Worm (Caenorhabditis elegans) whole organism, early embryonic: ENCODE measurements around the gene clec-63.

Experiments used
- B0310.2 ChIP-seq: sonication (generic microtip); optimal IDR thresholded peaks from 2 replicates; lab custom pipeline; 2016; ENCODE audit warnings: mild to moderate bottlenecking, missing genetic modification characterization, missing compliant biosample characterization
- F13C5.2 ChIP-seq: sonication (generic microtip); optimal IDR thresholded peaks from 2 replicates; lab custom pipeline; 2017; ENCODE audit warnings: mild to moderate bottlenecking, missing genetic modification characterization, inconsistent platforms, missing compliant biosample characterization
- aly-1 ChIP-seq: sonication (generic microtip); optimal IDR thresholded peaks from 2 replicates; lab custom pipeline; 2016; ENCODE audit warnings: missing genetic modification characterization, missing compliant biosample characterization
- ama-1 ChIP-seq: fragments of 150-350 bp; optimal IDR thresholded peaks from 2 replicates; lab custom pipeline; 2014
- ceh-13 ChIP-seq: fragments of 200-800 bp; sonication (Bioruptor generic); optimal IDR thresholded peaks from 2 replicates; lab custom pipeline; 2018; ENCODE audit warnings: mild to moderate bottlenecking, missing genetic modification characterization, missing compliant biosample characterization
- ceh-36 ChIP-seq: sonication (generic microtip); optimal IDR thresholded peaks from 2 replicates; lab custom pipeline; 2016; ENCODE audit warnings: missing genetic modification characterization, inconsistent platforms, missing compliant biosample characterization
- ets-7 ChIP-seq: sonication (generic microtip); optimal IDR thresholded peaks from 2 replicates; lab custom pipeline; 2016; ENCODE audit warnings: missing genotype, missing genetic modification characterization, missing compliant biosample characterization
- flt-1 ChIP-seq: fragments of 200-800 bp; sonication (Bioruptor generic); IDR thresholded peaks from 2 replicates; pipeline ENCODE4 v1.3.6; 2022; ENCODE audit warnings: missing genetic modification characterization, missing compliant biosample characterization
- hmbx-1 ChIP-seq: sonication (generic microtip); optimal IDR thresholded peaks from 2 replicates; lab custom pipeline; 2016; ENCODE audit warnings: mild to moderate bottlenecking, missing genetic modification characterization, missing compliant biosample characterization
- hmg-4 ChIP-seq: fragments of 200-800 bp; sonication (Bioruptor generic); optimal IDR thresholded peaks from 2 replicates; lab custom pipeline; 2018; ENCODE audit warnings: mild to moderate bottlenecking, missing genetic modification characterization, missing compliant biosample characterization
- hnd-1 ChIP-seq: sonication (generic microtip); optimal IDR thresholded peaks from 2 replicates; lab custom pipeline; 2016; ENCODE audit warnings: missing genetic modification characterization, missing compliant biosample characterization
- pes-1 ChIP-seq: fragments of 200-800 bp; sonication (Bioruptor generic); IDR thresholded peaks from 2 replicates; pipeline ENCODE4 v1.3.6; 2022; ENCODE audit warnings: missing genetic modification reagents, missing genetic modification characterization, missing compliant biosample characterization
- scrt-1 ChIP-seq: fragments of 200-800 bp; sonication (Bioruptor generic); IDR thresholded peaks from 2 replicates; pipeline ENCODE4 v1.3.6; 2022; ENCODE audit warnings: missing genetic modification characterization, missing compliant biosample characterization
- sea-1 ChIP-seq: fragments of 200-800 bp; sonication (Bioruptor generic); conservative IDR thresholded peaks from 2 replicates; pipeline ENCODE4 v1.3.6; 2022; ENCODE audit warnings: missing genetic modification characterization, missing compliant biosample characterization
- tbx-11 ChIP-seq: fragments of 200-800 bp; sonication (Bioruptor generic); IDR thresholded peaks from 2 replicates; pipeline ENCODE4 v1.3.6; 2022; ENCODE audit warnings: missing genetic modification characterization, missing compliant biosample characterization
- tbx-37 ChIP-seq: fragments of 200-800 bp; sonication (Bioruptor generic); conservative IDR thresholded peaks from 2 replicates; pipeline ENCODE4 v1.3.6; 2022; ENCODE audit warnings: missing genetic modification reagents, missing genetic modification characterization, missing compliant biosample characterization
- tra-4 ChIP-seq: sonication (generic microtip); optimal IDR thresholded peaks from 2 replicates; lab custom pipeline; 2017; ENCODE audit warnings: missing genetic modification characterization, missing compliant biosample characterization

clec-63 gene

DNA sequence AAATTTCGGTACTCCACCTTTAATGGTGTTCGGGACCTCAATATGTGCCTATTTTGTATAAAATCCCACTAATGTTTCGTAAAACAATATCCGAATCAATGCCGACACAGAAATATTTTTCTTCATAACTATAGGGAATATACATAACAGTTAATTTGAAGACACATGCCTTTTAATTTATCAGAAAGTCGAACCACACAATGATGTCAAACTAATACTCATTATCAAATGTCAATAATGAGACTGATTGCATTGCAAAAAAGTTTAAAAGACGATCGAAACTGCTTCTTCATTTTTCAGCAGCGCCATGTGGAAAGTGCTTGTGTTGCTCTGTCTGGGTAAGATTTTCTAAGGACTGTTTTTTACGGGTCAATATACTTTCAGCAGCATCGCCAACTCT, 5.6 kb downstream of the clec-63 start, which contains the start of gene clec-65:
Gene clec-65 (plus strand): TSS at position 301 of the 400 bp plus-strand sequence.
- no peak for TF ChIP-seq hmg-4 (GFP tag; lab: Kevin White, UChicago)
- TF ChIP-seq tbx-11, result no peak
- TF ChIP-seq tbx-37 (GFP tag; lab: Robert Waterston, UW), result no peak
- no peak for TF ChIP-seq pes-1 (GFP tag; lab: Robert Waterston, UW)
- TF ChIP-seq ceh-36 (tag; lab: Kevin White, UChicago), result no peak
- TF ChIP-seq scrt-1 (GFP tag; lab: Robert Waterston, UW), result no peak
- no peak for TF ChIP-seq hmbx-1
- TF ChIP-seq sea-1, result no peak
- TF ChIP-seq tra-4 (tag; lab: Kevin White, UChicago), result no peak
- no peak for TF ChIP-seq hnd-1 (tag; lab: Kevin White, UChicago)
- TF ChIP-seq F13C5.2 (tag; lab: Kevin White, UChicago), result no peak
- TF ChIP-seq ceh-13 (GFP tag; lab: Kevin White, UChicago), result no peak
- no peak for TF ChIP-seq aly-1 (tag; lab: Kevin White, UChicago)
- TF ChIP-seq B0310.2 (tag; lab: Kevin White, UChicago), result no peak
- no peak for TF ChIP-seq ama-1 (lab: Kevin White, UChicago)
- no peak for TF ChIP-seq ets-7 (tag; lab: Kevin White, UChicago)
- TF ChIP-seq flt-1 (GFP tag; lab: Robert Waterston, UW), result no peak

DNA sequence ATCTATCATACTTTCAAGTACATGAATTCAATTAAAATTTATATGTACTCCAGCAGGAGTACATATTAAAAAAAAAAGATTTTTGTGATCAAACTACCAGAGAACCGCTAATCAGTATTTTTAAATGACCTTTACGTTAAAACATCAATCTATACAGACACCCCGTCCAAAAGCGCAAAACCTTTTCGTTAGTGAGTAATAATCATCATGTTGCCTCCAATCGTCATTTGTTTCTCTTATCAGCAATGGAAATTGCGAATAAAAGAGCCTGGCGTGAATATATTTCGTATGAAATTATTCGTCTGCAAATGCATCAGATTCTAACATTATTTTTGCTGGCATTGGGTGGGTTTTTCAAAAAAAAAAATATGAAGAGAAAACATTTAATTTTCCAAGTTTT, 8.7 kb downstream of the clec-63 start, which contains the start of gene clec-66:
Gene clec-66 (plus strand): TSS at position 225 of the 400 bp plus-strand sequence.
- no peak for TF ChIP-seq ets-7 (tag; lab: Kevin White, UChicago)
- no peak for TF ChIP-seq tbx-37 (GFP tag; lab: Robert Waterston, UW)
- no peak for TF ChIP-seq tra-4 (tag; lab: Kevin White, UChicago)
- no peak for TF ChIP-seq hnd-1 (tag; lab: Kevin White, UChicago)
- no peak for TF ChIP-seq B0310.2 (tag; lab: Kevin White, UChicago)
- no peak for TF ChIP-seq pes-1 (GFP tag; lab: Robert Waterston, UW)
- TF ChIP-seq sea-1, result no peak
- no peak for TF ChIP-seq hmg-4 (GFP tag; lab: Kevin White, UChicago)
- TF ChIP-seq ceh-13 (GFP tag; lab: Kevin White, UChicago), result no peak
- no peak for TF ChIP-seq tbx-11
- TF ChIP-seq scrt-1 (GFP tag; lab: Robert Waterston, UW), result no peak

ce11 chrII:12907070-12907469, 11.6 kb downstream of the clec-63 start, which contains the start of gene nspb-11:
TSS of gene nspb-11 (plus strand) at chrII:12907370.
- TF ChIP-seq ceh-36 (tag; lab: Kevin White, UChicago) (no peak), F13C5.2 (tag; lab: Kevin White, UChicago) (no peak), scrt-1 (GFP tag; lab: Robert Waterston, UW) (no peak), hnd-1 (tag; lab: Kevin White, UChicago) (no peak), tra-4 (tag; lab: Kevin White, UChicago) (no peak), pes-1 (GFP tag; lab: Robert Waterston, UW) (no peak), ets-7 (tag; lab: Kevin White, UChicago) (no peak), tbx-11 (no peak), aly-1 (tag; lab: Kevin White, UChicago) (no peak), hmg-4 (GFP tag; lab: Kevin White, UChicago) (no peak), ama-1 (lab: Kevin White, UChicago) (no peak), B0310.2 (tag; lab: Kevin White, UChicago) (no peak), hmbx-1 (no peak), ceh-13 (GFP tag; lab: Kevin White, UChicago) (no peak), sea-1 (no peak)

DNA sequence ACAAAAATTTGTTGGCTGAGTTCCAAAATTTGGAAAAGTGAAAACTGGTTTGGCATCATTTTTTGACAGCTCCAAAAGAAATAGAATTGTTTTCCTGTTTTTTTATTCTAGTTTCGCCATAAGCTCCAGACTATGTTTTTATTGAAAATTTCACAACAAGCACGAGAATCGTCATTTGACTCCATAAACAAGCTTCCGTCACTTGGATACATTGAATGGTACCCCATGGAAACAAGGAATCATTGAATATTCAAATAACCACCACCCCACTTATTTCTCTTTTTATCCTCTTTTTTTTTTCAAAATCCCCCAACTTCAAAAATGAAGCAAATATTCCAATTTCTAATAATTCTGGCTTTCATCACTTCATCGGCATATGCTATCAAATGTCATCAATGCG, 13.3 kb downstream of the clec-63 start, which contains the start of gene ddn-2:
Gene ddn-2 (plus strand): TSS at position 301 of the 400 bp plus-strand sequence.
- TF ChIP-seq hnd-1 (tag; lab: Kevin White, UChicago) (no peak), hmg-4 (GFP tag; lab: Kevin White, UChicago) (no peak), tra-4 (tag; lab: Kevin White, UChicago) (no peak), tbx-11 (no peak), ets-7 (tag; lab: Kevin White, UChicago) (no peak), ceh-13 (GFP tag; lab: Kevin White, UChicago) (no peak), pes-1 (GFP tag; lab: Robert Waterston, UW) (no peak), sea-1 (no peak), ceh-36 (tag; lab: Kevin White, UChicago) (no peak), F13C5.2 (tag; lab: Kevin White, UChicago) (no peak), B0310.2 (tag; lab: Kevin White, UChicago) (no peak), tbx-37 (GFP tag; lab: Robert Waterston, UW) (no peak), flt-1 (GFP tag; lab: Robert Waterston, UW) (no peak)

DNA sequence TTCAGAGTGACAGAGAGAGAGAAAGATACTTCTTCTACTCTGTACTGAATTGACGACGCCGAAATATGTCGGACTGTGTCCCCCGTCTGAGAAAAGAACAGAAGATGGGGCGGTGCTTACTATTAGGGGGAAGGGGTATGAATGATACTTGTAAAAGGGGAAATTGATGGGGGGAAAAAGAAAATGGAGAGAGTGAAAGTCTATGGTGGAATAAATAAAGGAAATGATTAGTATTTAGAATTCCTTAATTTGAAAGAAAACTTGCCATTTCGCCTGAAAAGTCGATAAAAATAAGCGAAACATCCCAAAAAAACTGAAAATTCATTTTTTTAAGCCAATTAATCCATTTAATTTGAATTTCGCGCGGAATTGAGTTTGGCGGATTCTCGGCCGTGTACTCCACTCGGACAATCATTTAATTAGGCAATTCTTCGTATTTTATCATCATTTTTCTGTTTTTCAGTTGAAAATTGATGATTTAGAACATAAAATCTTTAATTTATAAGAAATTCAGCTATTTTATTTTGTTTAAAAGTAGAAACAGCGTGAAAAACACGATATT, 19.2 kb downstream of the clec-63 start, which contains the start of gene F35C5.12:
Gene F35C5.12 (minus strand): TSS at position 51 of the 562 bp plus-strand sequence.
- no peak for TF ChIP-seq ama-1 (lab: Kevin White, UChicago)
- no peak for TF ChIP-seq pes-1 (GFP tag; lab: Robert Waterston, UW)
- no peak for TF ChIP-seq F13C5.2 (tag; lab: Kevin White, UChicago)
- TF ChIP-seq tbx-11, result no peak
- TF ChIP-seq tra-4 (tag; lab: Kevin White, UChicago), result no peak
- no peak for TF ChIP-seq ceh-36 (tag; lab: Kevin White, UChicago)
- no peak for TF ChIP-seq scrt-1 (GFP tag; lab: Robert Waterston, UW)
- no peak for TF ChIP-seq hmg-4 (GFP tag; lab: Kevin White, UChicago)
- TF ChIP-seq tbx-37 (GFP tag; lab: Robert Waterston, UW), result no peak
- TF ChIP-seq flt-1 (GFP tag; lab: Robert Waterston, UW), result no peak
- no peak for TF ChIP-seq B0310.2 (tag; lab: Kevin White, UChicago)
- no peak for TF ChIP-seq ets-7 (tag; lab: Kevin White, UChicago)
- no peak for TF ChIP-seq aly-1 (tag; lab: Kevin White, UChicago)
- no peak for TF ChIP-seq ceh-13 (GFP tag; lab: Kevin White, UChicago)
- TF ChIP-seq hmbx-1, result no peak
- no peak for TF ChIP-seq hnd-1 (tag; lab: Kevin White, UChicago)

DNA sequence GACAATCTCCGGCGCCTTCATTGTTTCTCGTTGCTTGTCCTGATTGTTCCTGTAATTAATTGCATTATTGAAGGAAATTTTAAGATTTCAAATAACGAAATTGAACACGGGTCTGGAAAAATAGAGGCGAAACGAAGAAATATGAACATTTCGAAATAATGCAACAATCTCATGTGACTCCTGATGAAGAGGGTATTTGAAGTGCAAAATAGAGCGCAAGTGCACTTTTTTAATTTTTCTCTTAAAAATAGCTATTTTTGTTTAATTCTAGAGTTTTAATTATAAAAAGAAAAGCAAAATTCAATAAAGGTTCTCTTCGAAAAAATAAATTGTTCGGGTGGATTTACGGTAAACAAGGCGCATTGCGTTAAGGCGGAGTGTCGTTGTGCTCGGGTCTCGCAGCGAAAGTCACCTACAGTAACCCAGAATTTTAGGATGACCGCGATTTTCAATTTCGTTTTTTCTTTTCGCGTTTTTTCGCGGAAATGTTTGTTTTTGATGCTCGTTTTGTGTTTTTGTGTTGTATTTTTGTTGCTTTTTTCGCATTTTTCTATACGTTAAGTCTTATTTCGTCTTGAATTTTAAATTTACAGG, 23.6 kb downstream of the clec-63 start, which contains the start of the genes F58G1.2 and wago-4:
Gene F58G1.2 (minus strand): TSS at position 51 of the 594 bp plus-strand sequence.
Gene wago-4 (plus strand): TSS at position 592 of the 594 bp plus-strand sequence.
- no peak for TF ChIP-seq tbx-37 (GFP tag; lab: Robert Waterston, UW)
- TF ChIP-seq F13C5.2 (tag; lab: Kevin White, UChicago), result no peak
- TF ChIP-seq aly-1 (tag; lab: Kevin White, UChicago), result no peak
- no peak for TF ChIP-seq ceh-13 (GFP tag; lab: Kevin White, UChicago)
- TF ChIP-seq hmbx-1, result no peak
- TF ChIP-seq ets-7 (tag; lab: Kevin White, UChicago), result no peak
- no peak for TF ChIP-seq ama-1 (lab: Kevin White, UChicago)
- no peak for TF ChIP-seq pes-1 (GFP tag; lab: Robert Waterston, UW)
- no peak for TF ChIP-seq B0310.2 (tag; lab: Kevin White, UChicago)
- TF ChIP-seq flt-1 (GFP tag; lab: Robert Waterston, UW), result no peak
- TF ChIP-seq hnd-1 (tag; lab: Kevin White, UChicago), result no peak
- TF ChIP-seq ceh-36 (tag; lab: Kevin White, UChicago), result no peak
- TF ChIP-seq tbx-11, result no peak
- TF ChIP-seq tra-4 (tag; lab: Kevin White, UChicago), result no peak
- no peak for TF ChIP-seq hmg-4 (GFP tag; lab: Kevin White, UChicago)
- TF ChIP-seq sea-1, result no peak
